Worm (Caenorhabditis elegans): ENCODE data around the gene set-9.

- TF ChIP-seq nhr-77 (tag; optimal IDR thresholded peaks at IDR 0.05) (no peak), ama-1 (optimal IDR thresholded peaks at IDR 0.05) (no peak), R02D3.7 (tag; optimal IDR thresholded peaks at IDR 0.05) (no peak), ztf-11 (tag; optimal IDR thresholded peaks at IDR 0.05) (no peak), aly-2 (tag; optimal IDR thresholded peaks at IDR 0.05) (no peak), elt-1 (tag; optimal IDR thresholded peaks at IDR 0.05) (no peak), zag-1 (tag; optimal IDR thresholded peaks at IDR 0.05) (no peak), mbf-1 (tag; optimal IDR thresholded peaks at IDR 0.05) (no peak), ceh-82 (tag; optimal IDR thresholded peaks at IDR 0.05) (no peak), nhr-237 (tag; optimal IDR thresholded peaks at IDR 0.05) (no peak)
Measured at ce11 chrIV:4307227-4307946, at the start of gene set-9.

Data from whole organism, L2 larva.